Worm (Caenorhabditis elegans) whole organism, L4/young adult: ENCODE data around the gene try-3.

Experiments
- W03F9.2 ChIP-seq: fragments of 150-350 bp; optimal IDR thresholded peaks from 2 replicates; lab custom pipeline; 2014; ENCODE audit warnings: missing biosample characterization, missing genetic modification characterization
- dao-5 ChIP-seq: sonication (generic microtip); optimal IDR thresholded peaks from 2 replicates; lab custom pipeline; 2016; ENCODE audit warnings: missing genotype, missing genetic modification characterization, moderate library complexity, missing compliant biosample characterization
- him-1 ChIP-seq: sonication (generic microtip); optimal IDR thresholded peaks from 2 replicates; lab custom pipeline; 2016; ENCODE audit warnings: missing genotype, missing genetic modification reagents, missing genetic modification characterization, missing compliant biosample characterization

DNA sequence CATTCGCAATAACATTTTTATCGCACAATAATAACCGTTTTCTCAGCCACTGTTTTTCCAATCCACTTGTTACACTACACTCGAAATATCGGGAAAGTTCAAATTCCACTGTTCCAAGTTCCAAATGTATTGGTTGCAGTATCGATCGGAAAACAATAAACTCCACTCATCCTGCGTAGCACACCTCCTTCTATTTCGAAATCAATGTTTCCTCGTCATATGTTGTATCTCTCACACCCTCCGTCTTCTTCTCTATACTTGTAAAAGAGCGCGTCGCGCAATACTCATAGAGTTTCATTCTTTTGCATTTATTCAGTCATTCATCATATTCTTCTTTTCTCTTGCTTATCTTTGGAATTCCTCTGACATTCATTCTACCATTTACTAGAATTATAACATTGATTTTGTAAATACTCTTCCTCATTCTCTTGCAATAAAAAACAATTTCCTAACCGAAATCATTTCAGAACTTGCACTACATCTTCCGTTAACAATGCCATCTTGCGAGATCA, 44.3 kb downstream of the try-3 start, which contains the start of gene sup-36:
- TF ChIP-seq him-1 (no peak), W03F9.2 (tag; lab: Kevin White, UChicago) (no peak), dao-5 (no peak)
